Fruit fly (Drosophila melanogaster) whole organism, embryonic: Measurements from ENCODE around the gene CG11679.

ENCODE experiments used
- ATbp ChIP-seq: fragments of 200-800 bp; sonication (Bioruptor generic); optimal IDR thresholded peaks from 2 replicates; lab custom pipeline; 2017; ENCODE audit warnings: missing biosample characterization, mild to moderate bottlenecking, missing genetic modification characterization, missing genetic modification reagents
- Bdp1 ChIP-seq: fragments of 200-800 bp; sonication (Bioruptor generic); optimal IDR thresholded peaks from 3 replicates; lab custom pipeline; 2016; ENCODE audit warnings: missing biosample characterization, missing genetic modification characterization
- CG10543 ChIP-seq: fragments of 200-800 bp; sonication (Bioruptor generic); optimal IDR thresholded peaks from 3 replicates; lab custom pipeline; 2017; ENCODE audit warnings: missing biosample characterization, mild to moderate bottlenecking, missing genetic modification characterization, moderate library complexity
- CG11504 ChIP-seq: fragments of 200-800 bp; sonication (Bioruptor generic); optimal IDR thresholded peaks from 3 replicates; lab custom pipeline; 2019; ENCODE audit warnings: missing biosample characterization, mild to moderate bottlenecking, missing genetic modification characterization, moderate library complexity
- CG12769 ChIP-seq: fragments of 200-800 bp; sonication (Bioruptor generic); optimal IDR thresholded peaks from 2 replicates; lab custom pipeline; 2019; ENCODE audit warnings: missing biosample characterization, mild to moderate bottlenecking, missing genetic modification characterization, moderate library complexity
- CG13287 ChIP-seq: fragments of 200-800 bp; sonication (Bioruptor generic); IDR thresholded peaks from 2 replicates; pipeline ENCODE4 v1.3.6; 2022; ENCODE audit warnings: missing biosample characterization, missing genetic modification characterization; ENCODE audit not compliant: partially characterized antibody
- CG13424 ChIP-seq: fragments of 200-800 bp; sonication (Bioruptor generic); optimal IDR thresholded peaks from 2 replicates; lab custom pipeline; 2019; ENCODE audit warnings: missing biosample characterization, mild to moderate bottlenecking, missing genetic modification characterization, moderate library complexity
- CG14965 ChIP-seq: fragments of 200-800 bp; sonication (Bioruptor generic); optimal IDR thresholded peaks from 2 replicates; lab custom pipeline; 2016; ENCODE audit warnings: missing biosample characterization, missing genetic modification characterization, borderline replicate concordance
- CG15479 ChIP-seq: fragments of 200-800 bp; sonication (Bioruptor generic); optimal IDR thresholded peaks from 3 replicates; lab custom pipeline; 2019; ENCODE audit warnings: missing biosample characterization, mild to moderate bottlenecking, missing genetic modification characterization, moderate library complexity
- CG15601 ChIP-seq: fragments of 200-800 bp; sonication (Bioruptor generic); optimal IDR thresholded peaks from 3 replicates; lab custom pipeline; 2019; ENCODE audit warnings: missing biosample characterization, mild to moderate bottlenecking, missing genetic modification characterization, moderate library complexity
- CG17186 ChIP-seq: fragments of 200-800 bp; sonication (Bioruptor generic); optimal IDR thresholded peaks from 3 replicates; lab custom pipeline; 2017; ENCODE audit warnings: missing biosample characterization, missing genetic modification reagents, missing genetic modification characterization
- CG1832 ChIP-seq: fragments of 200-800 bp; sonication (Bioruptor generic); optimal IDR thresholded peaks from 2 replicates; lab custom pipeline; 2017; ENCODE audit warnings: missing biosample characterization, mild to moderate bottlenecking, missing genetic modification characterization, inconsistent platforms
- CG33557 ChIP-seq: fragments of 200-800 bp; sonication (Bioruptor generic); optimal IDR thresholded peaks from 2 replicates; lab custom pipeline; 2019; ENCODE audit warnings: missing biosample characterization, mild to moderate bottlenecking, missing genetic modification characterization, moderate library complexity
- CG42726 ChIP-seq: fragments of 200-800 bp; sonication (Bioruptor generic); IDR thresholded peaks from 2 replicates; pipeline ENCODE4 v1.3.6; 2022; ENCODE audit warnings: missing biosample characterization, missing genetic modification characterization; ENCODE audit not compliant: partially characterized antibody
- CG4282 ChIP-seq: fragments of 200-800 bp; sonication (Bioruptor generic); optimal IDR thresholded peaks from 2 replicates; lab custom pipeline; 2016; ENCODE audit warnings: missing biosample characterization, missing genetic modification characterization
- CG5245 ChIP-seq: fragments of 200-800 bp; sonication (Bioruptor generic); optimal IDR thresholded peaks from 3 replicates; lab custom pipeline; 2016; ENCODE audit warnings: missing biosample characterization, missing genetic modification characterization
- CG7271 ChIP-seq: fragments of 200-800 bp; sonication (Bioruptor generic); optimal IDR thresholded peaks from 2 replicates; lab custom pipeline; 2018; ENCODE audit warnings: missing biosample characterization, mild to moderate bottlenecking, missing genetic modification characterization, moderate library complexity
- CG9727 ChIP-seq: fragments of 200-800 bp; sonication (Bioruptor generic); optimal IDR thresholded peaks from 3 replicates; lab custom pipeline; 2017; ENCODE audit warnings: missing biosample characterization, mild to moderate bottlenecking, missing genetic modification characterization
- CG9817 ChIP-seq: fragments of 200-800 bp; sonication (Bioruptor generic); optimal IDR thresholded peaks from 2 replicates; lab custom pipeline; 2018; ENCODE audit warnings: missing biosample characterization, mild to moderate bottlenecking, missing genetic modification characterization, moderate library complexity
- Deaf1 ChIP-seq: fragments of 200-800 bp; optimal IDR thresholded peaks from 3 replicates; lab custom pipeline; 2019; ENCODE audit warnings: missing biosample characterization, mild to moderate bottlenecking, missing genetic modification characterization, moderate library complexity
- HLHmδ ChIP-seq: fragments of 200-800 bp; sonication (Bioruptor generic); optimal IDR thresholded peaks from 2 replicates; lab custom pipeline; 2018; ENCODE audit warnings: missing biosample characterization, mild to moderate bottlenecking, missing genetic modification characterization, moderate library complexity
- HmgD ChIP-seq: fragments of 200-800 bp; sonication (Bioruptor generic); optimal IDR thresholded peaks from 3 replicates; lab custom pipeline; 2016; ENCODE audit warnings: missing biosample characterization, missing genetic modification characterization
- HmgZ ChIP-seq: fragments of 200-800 bp; sonication (Bioruptor generic); optimal IDR thresholded peaks from 2 replicates; lab custom pipeline; 2018; ENCODE audit warnings: missing biosample characterization, mild to moderate bottlenecking, missing genetic modification characterization
- Hmr ChIP-seq: fragments of 200-800 bp; sonication (Bioruptor generic); optimal IDR thresholded peaks from 3 replicates; lab custom pipeline; 2017; ENCODE audit warnings: mild to moderate bottlenecking, missing biosample characterization, missing genetic modification reagents, missing genetic modification characterization
- Hr39 ChIP-seq: fragments of >200 bp; optimal IDR thresholded peaks from 2 replicates; lab custom pipeline; 2017
- MBD-R2 ChIP-seq: fragments of 200-800 bp; sonication (Bioruptor generic); IDR thresholded peaks from 2 replicates; pipeline ENCODE4 v1.3.6; 2022; ENCODE audit warnings: missing biosample characterization, missing genetic modification characterization
- Meics ChIP-seq: fragments of 200-800 bp; sonication (Bioruptor generic); optimal IDR thresholded peaks from 2 replicates; lab custom pipeline; 2017; ENCODE audit warnings: missing biosample characterization, mild to moderate bottlenecking, missing genetic modification characterization
- Rfx ChIP-seq: fragments of 200-800 bp; sonication (Bioruptor generic); IDR thresholded peaks from 2 replicates; pipeline ENCODE4 v1.3.6; 2022; ENCODE audit warnings: missing biosample characterization, missing genetic modification characterization
- Side ChIP-seq: fragments of 200-800 bp; sonication (Bioruptor generic); optimal IDR thresholded peaks from 2 replicates; lab custom pipeline; 2016; ENCODE audit warnings: missing biosample characterization, missing genetic modification characterization
- Usf ChIP-seq: fragments of 200-800 bp; sonication (Bioruptor generic); optimal IDR thresholded peaks from 2 replicates; lab custom pipeline; 2017; ENCODE audit warnings: missing genotype, missing biosample characterization, missing genetic modification characterization
- Vsx1 ChIP-seq: fragments of 200-800 bp; sonication (Bioruptor generic); optimal IDR thresholded peaks from 2 replicates; lab custom pipeline; 2017; ENCODE audit warnings: missing biosample characterization, mild to moderate bottlenecking, missing genetic modification characterization, missing genetic modification reagents
- Xrp1 ChIP-seq: fragments of 200-800 bp; sonication (Bioruptor generic); IDR thresholded peaks from 2 replicates; pipeline ENCODE4 v1.3.6; 2022; ENCODE audit warnings: missing biosample characterization, missing genetic modification characterization
- ara ChIP-seq: fragments of 200-800 bp; sonication (Bioruptor generic); IDR thresholded peaks from 2 replicates; pipeline ENCODE4 v1.3.6; 2022; ENCODE audit warnings: missing biosample characterization, missing genetic modification characterization
- br ChIP-seq: fragments of >200 bp; optimal IDR thresholded peaks from 2 replicates; lab custom pipeline; 2017
- ci ChIP-seq: fragments of 200-800 bp; sonication (Bioruptor generic); IDR thresholded peaks from 3 replicates; pipeline ENCODE4 v1.3.6; 2022; ENCODE audit warnings: missing biosample characterization, missing genetic modification characterization
- dimm ChIP-seq: fragments of 200-800 bp; sonication (Bioruptor generic); IDR thresholded peaks from 2 replicates; pipeline ENCODE4 v1.3.6; 2022; ENCODE audit warnings: missing biosample characterization, missing genetic modification characterization
- disco-r ChIP-seq: fragments of 200-800 bp; sonication (Bioruptor generic); optimal IDR thresholded peaks from 2 replicates; lab custom pipeline; 2016; ENCODE audit warnings: missing biosample characterization, missing genetic modification characterization
- dm ChIP-seq: fragments of 200-800 bp; sonication (Bioruptor generic); optimal IDR thresholded peaks from 3 replicates; lab custom pipeline; 2016; ENCODE audit warnings: missing biosample characterization, missing genetic modification characterization
- dpn ChIP-seq, 2 experiments: fragments of 200-800 bp; sonication (Bioruptor generic); optimal IDR thresholded peaks; 3 replicates each; lab custom pipeline; 2016; ENCODE audit warnings: missing biosample characterization in 2 of 2, missing genetic modification characterization in 2 of 2
- fd102C ChIP-seq: fragments of 200-800 bp; sonication (Bioruptor generic); optimal IDR thresholded peaks from 2 replicates; lab custom pipeline; 2018; ENCODE audit warnings: missing biosample characterization, mild to moderate bottlenecking, missing genetic modification characterization, moderate library complexity
- gfzf ChIP-seq: fragments of 200-800 bp; sonication (Bioruptor generic); optimal IDR thresholded peaks from 2 replicates; lab custom pipeline; 2016; ENCODE audit warnings: missing biosample characterization, mild to moderate bottlenecking, missing genetic modification characterization, moderate library complexity
- ham ChIP-seq: fragments of 200-800 bp; sonication (Bioruptor generic); IDR thresholded peaks from 2 replicates; pipeline ENCODE4 v1.3.6; 2022; ENCODE audit warnings: missing biosample characterization, missing genetic modification characterization
- lmd ChIP-seq: fragments of 200-800 bp; sonication (Bioruptor generic); IDR thresholded peaks from 2 replicates; pipeline ENCODE4 v1.3.6; 2022; ENCODE audit warnings: missing biosample characterization, missing genetic modification characterization
- scrt ChIP-seq: fragments of 200-800 bp; sonication (Bioruptor generic); optimal IDR thresholded peaks from 2 replicates; lab custom pipeline; 2018; ENCODE audit warnings: missing biosample characterization, mild to moderate bottlenecking, missing genetic modification characterization, moderate library complexity
- sna ChIP-seq: fragments of 200-800 bp; sonication (Bioruptor generic); IDR thresholded peaks from 2 replicates; pipeline ENCODE4 v1.3.6; 2022; ENCODE audit warnings: missing biosample characterization, missing genetic modification characterization; ENCODE audit not compliant: partially characterized antibody
- sqz ChIP-seq: fragments of 200-800 bp; sonication (Bioruptor generic); optimal IDR thresholded peaks from 3 replicates; lab custom pipeline; 2018; ENCODE audit warnings: missing biosample characterization, mild to moderate bottlenecking, missing genetic modification characterization
- tap ChIP-seq: fragments of 200-800 bp; optimal IDR thresholded peaks from 3 replicates; lab custom pipeline; 2019; ENCODE audit warnings: missing biosample characterization, mild to moderate bottlenecking, missing genetic modification characterization, moderate library complexity
- tup ChIP-seq: fragments of 200-800 bp; sonication (Bioruptor generic); optimal IDR thresholded peaks from 2 replicates; lab custom pipeline; 2016; ENCODE audit warnings: missing biosample characterization, mild to moderate bottlenecking, missing genetic modification characterization, moderate library complexity
- zfh1 ChIP-seq: fragments of 200-800 bp; sonication (Bioruptor generic); IDR thresholded peaks from 3 replicates; pipeline ENCODE4 v1.3.6; 2022; ENCODE audit warnings: missing biosample characterization, missing genetic modification characterization
- zfh2 ChIP-seq: fragments of 200-800 bp; sonication (Bioruptor generic); optimal IDR thresholded peaks from 2 replicates; lab custom pipeline; 2016; ENCODE audit warnings: missing biosample characterization, missing genetic modification characterization

CG11679 gene

DNA sequence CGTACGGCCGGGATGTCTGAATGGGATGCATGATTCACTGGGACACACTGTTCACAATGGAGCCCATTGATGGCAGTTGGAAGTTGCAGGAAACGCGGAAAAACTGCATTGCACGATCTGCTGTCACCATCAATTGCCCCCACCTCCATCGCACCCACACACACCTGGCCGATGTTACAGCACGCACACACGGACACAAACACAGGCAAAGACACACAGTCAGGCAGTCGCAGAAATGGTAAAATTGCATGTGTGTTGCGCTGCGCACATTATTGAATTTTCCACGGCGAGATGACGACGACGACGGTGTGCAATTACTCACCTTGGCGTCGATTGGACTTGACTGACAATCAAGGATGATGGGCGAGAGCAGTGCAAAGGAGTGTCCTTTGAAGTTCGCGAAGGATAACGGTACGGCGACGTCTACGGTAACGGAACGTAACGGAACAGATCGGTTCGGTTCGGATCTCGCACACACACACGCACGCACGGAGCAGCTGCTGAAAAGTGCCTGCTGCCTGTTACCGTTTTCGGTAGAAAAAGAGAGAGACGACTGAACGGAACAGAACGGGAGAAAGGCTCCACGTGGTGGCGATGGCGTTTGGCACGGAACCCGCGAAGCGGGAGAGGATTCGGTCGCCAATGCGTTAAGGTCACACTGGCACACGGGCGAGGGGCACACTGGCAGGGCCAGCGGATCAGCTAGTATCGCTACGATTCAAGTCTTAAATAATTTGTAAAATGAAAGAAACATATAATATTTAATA, 28.6 kb downstream of the CG11679 start, which contains the start of the genes CG9281 and CG15601 (continued):
- TF ChIP-seq dpn (GFP tag; optimal IDR thresholded peaks at IDR 0.05; lab: Kevin White, UChicago) = no peak
- no peak for TF ChIP-seq HmgD (GFP tag; lab: Kevin White, UChicago)
- peak; percentile 67 for TF ChIP-seq Deaf1
- TF ChIP-seq sqz (GFP tag; lab: Kevin White, UChicago) = no peak
- TF ChIP-seq CG33557 = no peak
- peak; percentile 31; the same call in 1 of the 2 replicates for TF ChIP-seq sna (GFP tag; lab: Robert Waterston, UW)
- TF ChIP-seq dimm (GFP tag; lab: Robert Waterston, UW) = no peak
- no peak for TF ChIP-seq CG13424 (tag; lab: Kevin White, UChicago)
- TF ChIP-seq gfzf = peak; percentile 80
- no peak for TF ChIP-seq CG4282 (GFP tag; lab: Kevin White, UChicago)
- TF ChIP-seq Hmr (GFP tag; lab: Kevin White, UChicago) = no peak
- peak; percentile 50 for TF ChIP-seq CG10543 (GFP tag; lab: Kevin White, UChicago)
- TF ChIP-seq ATbp = no peak
- TF ChIP-seq ara (GFP tag; lab: Robert Waterston, UW) = no peak
- TF ChIP-seq HmgZ = no peak
- TF ChIP-seq HLHmδ = peak; percentile 64
- no peak for TF ChIP-seq CG5245 (GFP tag; lab: Kevin White, UChicago)
- TF ChIP-seq lmd (GFP tag; lab: Robert Waterston, UW) = no peak
- no peak for TF ChIP-seq tap (tag; lab: Kevin White, UChicago)
- peak; percentile 61; the same call in 1 of the 3 replicates for TF ChIP-seq ci (GFP tag; lab: Robert Waterston, UW)
- peak; percentile 47; the same call in 1 of the 3 replicates for TF ChIP-seq zfh1 (GFP tag; lab: Robert Waterston, UW)
- peak; percentile 14; the same call in 1 of the 2 replicates for TF ChIP-seq MBD-R2

DNA sequence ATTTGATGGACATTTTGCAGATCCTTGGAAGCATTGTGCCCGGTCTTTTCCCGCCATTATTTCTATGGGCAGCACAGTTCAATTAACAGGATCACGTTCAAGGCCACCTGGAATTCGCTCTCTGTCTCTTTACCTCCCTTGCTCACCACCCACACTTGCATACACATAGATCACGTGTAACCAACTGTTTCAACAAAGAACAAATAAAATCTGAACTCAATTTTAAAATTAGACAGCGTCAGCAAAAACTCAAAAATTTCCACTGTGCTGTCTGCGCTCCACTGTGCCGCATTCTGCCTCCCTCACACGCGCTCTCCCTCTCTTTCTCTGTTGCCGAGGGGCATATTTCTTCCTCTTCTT, 29.1 kb downstream of the CG11679 start:
- TF ChIP-seq CG15601 = peak; percentile 56
- TF ChIP-seq CG12769 (tag; lab: Kevin White, UChicago) = peak; percentile 38
- TF ChIP-seq br = no peak
- no peak for TF ChIP-seq tup (GFP tag; lab: Kevin White, UChicago)
- TF ChIP-seq fd102C (GFP tag; lab: Kevin White, UChicago) = no peak
- TF ChIP-seq Usf (GFP tag; lab: Kevin White, UChicago) = no peak
- TF ChIP-seq Rfx (GFP tag; lab: Robert Waterston, UW) = peak; percentile 64
- TF ChIP-seq CG9727 (GFP tag; lab: Kevin White, UChicago) = peak; percentile 19
- no peak for TF ChIP-seq CG42726
- no peak for TF ChIP-seq Hr39 (lab: Kevin White, UChicago)
- no peak for TF ChIP-seq zfh2 (GFP tag; lab: Kevin White, UChicago)
- no peak for TF ChIP-seq CG11504 (tag; lab: Kevin White, UChicago)
- TF ChIP-seq Bdp1 (GFP tag; lab: Kevin White, UChicago) = no peak
- TF ChIP-seq Side = no peak
- no peak for TF ChIP-seq dm (GFP tag; lab: Kevin White, UChicago)
- peak; percentile 84 for TF ChIP-seq CG1832
- TF ChIP-seq ham (GFP tag; lab: Robert Waterston, UW) = no peak
- no peak for TF ChIP-seq CG9817 (tag; lab: Kevin White, UChicago)
- TF ChIP-seq Vsx1 (GFP tag; lab: Kevin White, UChicago) = no peak
- TF ChIP-seq CG15479 (GFP tag; lab: Kevin White, UChicago) = no peak
- TF ChIP-seq CG7271 (tag; lab: Kevin White, UChicago) = no peak
- TF ChIP-seq CG14965 (GFP tag; lab: Kevin White, UChicago) = no peak
- no peak for TF ChIP-seq CG13287 (GFP tag; lab: Robert Waterston, UW)
- no peak for TF ChIP-seq disco-r (GFP tag; lab: Kevin White, UChicago)
- TF ChIP-seq CG17186 = no peak
- peak; percentile 22 for TF ChIP-seq Meics (GFP tag; lab: Kevin White, UChicago)
- peak; percentile 34; the same call in 1 of the 2 replicates for TF ChIP-seq Xrp1
- no peak for TF ChIP-seq scrt (GFP tag; lab: Kevin White, UChicago)
